Fruit fly (Drosophila melanogaster): ENCODE results near the gene CG17027.

Gene CG17027

dm6 chr3L:16019144-16020006 is 39.5 kb downstream of the CG17027 start (continued):
- TF ChIP-seq CG6854 (GFP tag; optimal IDR thresholded peaks at IDR 0.05) = no peak
- TF ChIP-seq Gug (GFP tag; IDR thresholded peaks at IDR 0.05) = no peak
- no peak for TF ChIP-seq Ets96B (tag; optimal IDR thresholded peaks at IDR 0.05)
- TF ChIP-seq Hr38 (GFP tag; optimal IDR thresholded peaks at IDR 0.05) = no peak
- no peak for TF ChIP-seq fd85E (GFP tag; optimal IDR thresholded peaks at IDR 0.05)
- no peak for TF ChIP-seq CG7368 (GFP tag; optimal IDR thresholded peaks at IDR 0.05)
- TF ChIP-seq Hr4 (GFP tag; optimal IDR thresholded peaks at IDR 0.05) = no peak
- TF ChIP-seq CG8319 (GFP tag; optimal IDR thresholded peaks at IDR 0.05) = peak; percentile 82
- peak; percentile 9 for TF ChIP-seq achi (GFP tag; optimal IDR thresholded peaks at IDR 0.05)
- TF ChIP-seq svp (GFP tag) = peak; percentile 89
- no peak for TF ChIP-seq CG1621 (tag; optimal IDR thresholded peaks at IDR 0.05)
- TF ChIP-seq fd59A (GFP tag; optimal IDR thresholded peaks at IDR 0.05) = no peak
- TF ChIP-seq CG6808 (GFP tag; optimal IDR thresholded peaks at IDR 0.05) = peak; percentile 12
- peak; percentile 35 for TF ChIP-seq acj6 (GFP tag; optimal IDR thresholded peaks at IDR 0.05)
- peak; percentile 51 for TF ChIP-seq cyc (GFP tag; optimal IDR thresholded peaks at IDR 0.05)
- 0 out of 3 replicates have a peak, but pooled peaks have one; percentile 27 for TF ChIP-seq eg (GFP tag; IDR thresholded peaks at IDR 0.05)
- TF ChIP-seq CG3919 (GFP tag; optimal IDR thresholded peaks at IDR 0.05) = peak; percentile 55
- TF ChIP-seq Lpt (GFP tag; optimal IDR thresholded peaks at IDR 0.05) = no peak
- peak in 1 of 2 experiments; percentile 44 for TF ChIP-seq salr (GFP tag; optimal IDR thresholded peaks at IDR 0.05)
- TF ChIP-seq CG16779 (tag; optimal IDR thresholded peaks at IDR 0.05) = no peak
- peak; percentile 29 for TF ChIP-seq Ets21C (GFP tag; optimal IDR thresholded peaks at IDR 0.05)
- TF ChIP-seq dsx (GFP tag; optimal IDR thresholded peaks at IDR 0.05; ENCODE audit: poor library complexity, severe bottlenecking) = no peak

DNA sequence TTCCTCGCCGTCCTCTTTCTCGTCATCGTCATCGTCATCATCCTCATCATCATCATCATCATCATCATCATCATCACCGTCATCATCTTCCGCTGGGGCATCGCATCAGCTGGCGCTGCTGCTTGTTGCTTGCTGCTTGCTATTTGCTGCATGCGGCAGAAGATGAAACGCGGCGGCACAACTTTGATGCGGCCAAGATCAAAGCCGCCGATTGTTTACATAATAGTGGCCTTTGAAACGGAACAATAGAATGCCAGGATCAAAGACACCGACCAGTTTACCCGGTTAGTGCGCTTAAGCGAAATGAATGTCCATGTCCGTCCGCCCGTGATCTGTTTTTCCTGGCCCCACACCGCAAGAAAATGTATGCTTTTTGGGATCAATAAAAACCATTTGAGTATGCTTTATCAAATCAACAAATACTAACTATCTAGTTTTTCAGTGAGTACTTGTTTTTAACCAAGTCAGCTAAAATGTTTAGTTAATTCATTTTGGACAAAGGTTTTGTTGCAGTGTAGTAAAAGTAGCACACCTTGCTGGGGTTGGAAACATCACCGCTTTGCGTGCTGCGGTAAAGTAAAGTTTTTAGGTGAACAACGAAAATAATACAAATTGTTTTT is 41.3 kb downstream of the CG17027 start:
- TF ChIP-seq dac (GFP tag; optimal IDR thresholded peaks at IDR 0.05) = peak; percentile 23
- TF ChIP-seq CG6854 (GFP tag; optimal IDR thresholded peaks at IDR 0.05) = no peak
- TF ChIP-seq CG3919 (GFP tag; optimal IDR thresholded peaks at IDR 0.05) = peak; percentile 60
- no peak for TF ChIP-seq Ets21C (GFP tag; optimal IDR thresholded peaks at IDR 0.05)
- TF ChIP-seq ss (GFP tag; optimal IDR thresholded peaks at IDR 0.05) = no peak
- peak; percentile 45 for TF ChIP-seq acj6 (GFP tag; optimal IDR thresholded peaks at IDR 0.05)
- peak; percentile 8 for TF ChIP-seq vri (GFP tag; optimal IDR thresholded peaks at IDR 0.05)
- peak; percentile 26 for TF ChIP-seq CG34406 (GFP tag; optimal IDR thresholded peaks at IDR 0.05)
- peak; percentile 0 for TF ChIP-seq Sox15 (GFP tag; optimal IDR thresholded peaks at IDR 0.05)
- peak; percentile 36 for TF ChIP-seq net (GFP tag; optimal IDR thresholded peaks at IDR 0.05)
- peak; percentile 35 for TF ChIP-seq lz (GFP tag; optimal IDR thresholded peaks at IDR 0.05)
- no peak for TF ChIP-seq CG16779 (tag; optimal IDR thresholded peaks at IDR 0.05)
- peak; percentile 60 for TF ChIP-seq achi (GFP tag; optimal IDR thresholded peaks at IDR 0.05)
- peak; percentile 51 for TF ChIP-seq CG31627 (GFP tag; optimal IDR thresholded peaks at IDR 0.05)
- TF ChIP-seq CG10669 (GFP tag; optimal IDR thresholded peaks at IDR 0.05) = peak; percentile 43
- peak; percentile 50 for TF ChIP-seq Hr39 (GFP tag; optimal IDR thresholded peaks at IDR 0.05)
- TF ChIP-seq CG11294 (GFP tag; IDR thresholded peaks at IDR 0.05) = no peak
- no peak for TF ChIP-seq Blimp-1 (GFP tag; optimal IDR thresholded peaks at IDR 0.05)
- peak; percentile 48 for TF ChIP-seq Eip75B (GFP tag; optimal IDR thresholded peaks at IDR 0.05)
- peak; percentile 29 for TF ChIP-seq CG7368 (GFP tag; optimal IDR thresholded peaks at IDR 0.05)
- peak; percentile 43 for TF ChIP-seq topi (GFP tag; optimal IDR thresholded peaks at IDR 0.05)
- peak; percentile 48 for TF ChIP-seq CG6276 (GFP tag; optimal IDR thresholded peaks at IDR 0.05)
- no peak for TF ChIP-seq Hr38 (GFP tag; optimal IDR thresholded peaks at IDR 0.05)
- no peak for TF ChIP-seq fd85E (GFP tag; optimal IDR thresholded peaks at IDR 0.05)
- peak; percentile 21 for TF ChIP-seq CG10631 (GFP tag; optimal IDR thresholded peaks at IDR 0.05)
- TF ChIP-seq Smox (GFP tag; optimal IDR thresholded peaks at IDR 0.05) = peak; percentile 50
- TF ChIP-seq CG8319 (GFP tag; optimal IDR thresholded peaks at IDR 0.05) = peak; percentile 31
- peak; percentile 50 for TF ChIP-seq cyc (GFP tag; optimal IDR thresholded peaks at IDR 0.05)
- peak; percentile 20 for TF ChIP-seq Lpt (GFP tag; optimal IDR thresholded peaks at IDR 0.05)
- no peak for TF ChIP-seq CG9139 (GFP tag; optimal IDR thresholded peaks at IDR 0.05)
- peak; percentile 32 for TF ChIP-seq dsx (GFP tag; optimal IDR thresholded peaks at IDR 0.05; ENCODE audit: poor library complexity, severe bottlenecking)
- TF ChIP-seq Gug (GFP tag; IDR thresholded peaks at IDR 0.05) = no peak
- TF ChIP-seq Eip78C (GFP tag) = peak; percentile 82
- no peak for TF ChIP-seq CG11762 (GFP tag; optimal IDR thresholded peaks at IDR 0.05; ENCODE audit: insufficient read depth)
- peak; percentile 64 for TF ChIP-seq esn (GFP tag; optimal IDR thresholded peaks at IDR 0.05)
- peak; percentile 70 for TF ChIP-seq Hr4 (GFP tag; optimal IDR thresholded peaks at IDR 0.05)
- peak; percentile 59 for TF ChIP-seq CG4318 (GFP tag; optimal IDR thresholded peaks at IDR 0.05)
- no peak for TF ChIP-seq Eip93F (GFP tag; optimal IDR thresholded peaks at IDR 0.05)

Measured in whole organism, prepupa.